Worm (Caenorhabditis elegans): Measurements from ENCODE around the gene T19D12.2.

- TF ChIP-seq dao-5 (tag; optimal IDR thresholded peaks at IDR 0.05) (no peak), him-1 (tag; optimal IDR thresholded peaks at IDR 0.05) (no peak), W03F9.2 (tag; optimal IDR thresholded peaks at IDR 0.05) (no peak)
These were observed 24.8 kb downstream of the T19D12.2 start for ce11 chrII:6685964-6686363.
